Worm (Caenorhabditis elegans) whole organism, mixed stage, embryonic: ENCODE results near the gene T21D12.11.

Experiments used
- ceh-39 ChIP-seq: fragments of 150-350 bp; optimal IDR thresholded peaks from 2 replicates; lab custom pipeline; 2014; ENCODE audit warnings: missing biosample characterization, missing genetic modification characterization
- lin-13 ChIP-seq: fragments of 150-350 bp; optimal IDR thresholded peaks from 2 replicates; lab custom pipeline; 2014; ENCODE audit warnings: missing biosample characterization, missing genetic modification characterization
- lsy-2 ChIP-seq: fragments of 150-350 bp; optimal IDR thresholded peaks from 2 replicates; lab custom pipeline; 2014; ENCODE audit warnings: missing biosample characterization, missing genetic modification characterization
- nhr-237 ChIP-seq: fragments of 150-350 bp; optimal IDR thresholded peaks from 2 replicates; lab custom pipeline; 2014; ENCODE audit warnings: missing biosample characterization, missing genetic modification characterization
- pha-4 ChIP-seq: fragments of 150-350 bp; optimal IDR thresholded peaks from 2 replicates; lab custom pipeline; 2018; ENCODE audit warnings: missing biosample characterization, missing genetic modification reagents, missing genetic modification characterization
- snpc-4 ChIP-seq: fragments of 150-350 bp; optimal IDR thresholded peaks from 2 replicates; lab custom pipeline; 2014; ENCODE audit warnings: missing biosample characterization, missing genetic modification characterization

ce11 chrIV:290387-290786, 21.2 kb downstream of the T21D12.11 start:
- TF ChIP-seq lsy-2 (no peak), ceh-39 (tag; lab: Kevin White, UChicago) (no peak), nhr-237 (no peak), snpc-4 (tag; lab: Kevin White, UChicago) (no peak), lin-13 (tag; lab: Kevin White, UChicago) (no peak), pha-4 (tag; lab: Kevin White, UChicago) (no peak)
